Fruit fly (Drosophila melanogaster) whole organism, embryonic: ENCODE measurements around the gene CG6901.

ENCODE experiments used
- Awh ChIP-seq: fragments of 200-800 bp; sonication (Bioruptor generic); IDR thresholded peaks from 2 replicates; pipeline ENCODE4, ENCODE4 v1.3.6; 2022; ENCODE audit warnings: missing biosample characterization, missing genetic modification characterization
- CG10147 ChIP-seq: fragments of 200-800 bp; sonication (Bioruptor generic); optimal IDR thresholded peaks from 2 replicates; lab custom pipeline; 2019; ENCODE audit warnings: missing biosample characterization, mild to moderate bottlenecking, missing genetic modification characterization, moderate library complexity
- CG11093 ChIP-seq: fragments of 200-800 bp; sonication (Bioruptor generic); IDR thresholded peaks from 3 replicates; pipeline ENCODE4 v1.3.6; 2022; ENCODE audit warnings: missing biosample characterization, missing genetic modification characterization
- CG11696 ChIP-seq: fragments of 200-800 bp; sonication (Bioruptor generic); IDR thresholded peaks from 2 replicates; pipeline ENCODE4 v1.3.6; 2022; ENCODE audit warnings: missing biosample characterization, missing genetic modification characterization
- CG12391 ChIP-seq: fragments of 200-800 bp; sonication (Bioruptor generic); optimal IDR thresholded peaks from 3 replicates; lab custom pipeline; 2018; ENCODE audit warnings: missing biosample characterization, mild to moderate bottlenecking, missing genetic modification characterization, moderate library complexity
- CG13123 ChIP-seq: fragments of 200-800 bp; sonication (Bioruptor generic); optimal IDR thresholded peaks from 2 replicates; lab custom pipeline; 2016; ENCODE audit warnings: missing biosample characterization, missing genetic modification characterization
- CG13296 ChIP-seq: fragments of 200-800 bp; sonication (Bioruptor generic); optimal IDR thresholded peaks from 3 replicates; lab custom pipeline; 2018; ENCODE audit warnings: missing biosample characterization, mild to moderate bottlenecking, missing genetic modification characterization
- CG13775 ChIP-seq: fragments of 200-800 bp; sonication (Bioruptor generic); optimal IDR thresholded peaks from 3 replicates; lab custom pipeline; 2017; ENCODE audit warnings: missing biosample characterization, mild to moderate bottlenecking, missing genetic modification characterization
- CG15514 ChIP-seq: fragments of 200-800 bp; sonication (Bioruptor generic); optimal IDR thresholded peaks from 3 replicates; lab custom pipeline; 2017; ENCODE audit warnings: missing biosample characterization, missing genetic modification characterization, mild to moderate bottlenecking, moderate library complexity, missing genetic modification reagents
- CG17328 ChIP-seq: fragments of 200-800 bp; sonication (Bioruptor generic); IDR thresholded peaks from 2 replicates; pipeline ENCODE4 v1.3.6; 2022; ENCODE audit warnings: missing biosample characterization, missing genetic modification characterization
- CG17385 ChIP-seq: fragments of 200-800 bp; sonication (Bioruptor generic); optimal IDR thresholded peaks from 3 replicates; lab custom pipeline; 2018; ENCODE audit warnings: missing biosample characterization, mild to moderate bottlenecking, missing genetic modification characterization
- CG17829 ChIP-seq: fragments of 200-800 bp; optimal IDR thresholded peaks from 2 replicates; lab custom pipeline; 2019; ENCODE audit warnings: missing biosample characterization, mild to moderate bottlenecking, missing genetic modification characterization, moderate library complexity
- CG18262 ChIP-seq: fragments of 200-800 bp; optimal IDR thresholded peaks from 3 replicates; lab custom pipeline; 2019; ENCODE audit warnings: missing biosample characterization, mild to moderate bottlenecking, missing genetic modification characterization, moderate library complexity
- CG2116 ChIP-seq: fragments of 200-800 bp; sonication (Bioruptor generic); optimal IDR thresholded peaks from 3 replicates; lab custom pipeline; 2018; ENCODE audit warnings: missing biosample characterization, mild to moderate bottlenecking, missing genetic modification characterization
- CG4424 ChIP-seq: fragments of 200-800 bp; sonication (Bioruptor generic); optimal IDR thresholded peaks from 3 replicates; lab custom pipeline; 2016; ENCODE audit warnings: missing biosample characterization, missing genetic modification characterization
- CG6175 ChIP-seq: fragments of 200-800 bp; sonication (Bioruptor generic); IDR thresholded peaks from 3 replicates; pipeline ENCODE4 v1.3.6; 2022; ENCODE audit warnings: missing biosample characterization, missing genetic modification characterization
- CG7839 ChIP-seq: fragments of 200-800 bp; sonication (Bioruptor generic); optimal IDR thresholded peaks from 3 replicates; lab custom pipeline; 2018; ENCODE audit warnings: missing biosample characterization, mild to moderate bottlenecking, missing genetic modification characterization, moderate library complexity
- CHES-1-like ChIP-seq: fragments of 200-800 bp; sonication (Bioruptor generic); optimal IDR thresholded peaks from 2 replicates; lab custom pipeline; 2016; ENCODE audit warnings: missing biosample characterization, missing genetic modification characterization
- Drgx ChIP-seq: fragments of 200-800 bp; sonication (Bioruptor generic); IDR thresholded peaks from 2 replicates; pipeline ENCODE4 v1.3.6; 2022; ENCODE audit warnings: missing biosample characterization, missing genetic modification characterization
- E2f2 ChIP-seq: fragments of 200-800 bp; sonication (Bioruptor generic); IDR thresholded peaks from 2 replicates; pipeline ENCODE4 v1.3.6; 2022; ENCODE audit warnings: missing biosample characterization, missing genetic modification characterization
- Ets65A ChIP-seq: fragments of 200-800 bp; sonication (Bioruptor generic); peaks from one replicate; lab custom pipeline; 2016; ENCODE audit warnings: missing biosample characterization, missing genetic modification characterization
- Meics ChIP-seq: fragments of 200-800 bp; sonication (Bioruptor generic); optimal IDR thresholded peaks from 2 replicates; lab custom pipeline; 2017; ENCODE audit warnings: missing biosample characterization, mild to moderate bottlenecking, missing genetic modification characterization
- Myb ChIP-seq: fragments of 200-800 bp; sonication (Bioruptor generic); optimal IDR thresholded peaks from 2 replicates; lab custom pipeline; 2016; ENCODE audit warnings: missing biosample characterization, missing genetic modification characterization
- Nf-YB ChIP-seq: fragments of 200-800 bp; sonication (Bioruptor generic); optimal IDR thresholded peaks from 3 replicates; lab custom pipeline; 2019; ENCODE audit warnings: missing biosample characterization, mild to moderate bottlenecking, missing genetic modification characterization, moderate library complexity
- Oli ChIP-seq: fragments of 200-800 bp; sonication (Bioruptor generic); optimal IDR thresholded peaks from 2 replicates; lab custom pipeline; 2018; ENCODE audit warnings: missing biosample characterization, mild to moderate bottlenecking, missing genetic modification characterization, moderate library complexity
- Pdp1 ChIP-seq, 2 experiments: fragments of 200-800 bp; sonication (Bioruptor generic); optimal IDR thresholded peaks; 3 replicates each; lab custom pipeline; 2016; ENCODE audit warnings: missing biosample characterization in 2 of 2, missing genetic modification characterization in 2 of 2, mild to moderate bottlenecking in 1 of 2, moderate library complexity in 1 of 2
- Sry-δ ChIP-seq: fragments of 200-800 bp; sonication (Bioruptor generic); optimal IDR thresholded peaks from 2 replicates; lab custom pipeline; 2016; ENCODE audit warnings: missing biosample characterization, missing genetic modification characterization
- Xbp1 ChIP-seq: fragments of 200-800 bp; sonication (Bioruptor generic); optimal IDR thresholded peaks from 3 replicates; lab custom pipeline; 2016; ENCODE audit warnings: missing biosample characterization, mild to moderate bottlenecking, missing genetic modification characterization
- abd-A ChIP-seq: fragments of 200-800 bp; sonication (Bioruptor generic); optimal IDR thresholded peaks from 3 replicates; lab custom pipeline; 2019; ENCODE audit warnings: missing biosample characterization, mild to moderate bottlenecking, missing genetic modification characterization, moderate library complexity
- ase ChIP-seq: fragments of 200-800 bp; sonication (Bioruptor generic); IDR thresholded peaks from 3 replicates; pipeline ENCODE4 v1.3.6; 2022; ENCODE audit warnings: missing biosample characterization, missing genetic modification characterization
- bigmax ChIP-seq: fragments of 200-800 bp; sonication (Bioruptor generic); optimal IDR thresholded peaks from 2 replicates; lab custom pipeline; 2018; ENCODE audit warnings: missing biosample characterization, mild to moderate bottlenecking, missing genetic modification characterization
- chif ChIP-seq, 2 experiments: fragments of 200-800 bp; sonication (Bioruptor generic); optimal IDR thresholded peaks; 3 replicates each; lab custom pipeline; 2016; ENCODE audit warnings: missing biosample characterization in 2 of 2, missing genetic modification characterization in 2 of 2
- dpn ChIP-seq, 2 experiments: fragments of 200-800 bp; sonication (Bioruptor generic); optimal IDR thresholded peaks; 3 replicates each; lab custom pipeline; 2016; ENCODE audit warnings: missing biosample characterization in 2 of 2, missing genetic modification characterization in 2 of 2
- ewg ChIP-seq: fragments of 200-800 bp; sonication (Bioruptor generic); optimal IDR thresholded peaks from 3 replicates; lab custom pipeline; 2017; ENCODE audit warnings: mild to moderate bottlenecking, missing biosample characterization, missing genetic modification reagents, missing genetic modification characterization
- ftz-f1 ChIP-seq: fragments of 200-800 bp; sonication (Bioruptor generic); optimal IDR thresholded peaks from 2 replicates; lab custom pipeline; 2016; ENCODE audit warnings: missing biosample characterization, missing genetic modification characterization
- grn ChIP-seq: fragments of 200-800 bp; sonication (Bioruptor generic); optimal IDR thresholded peaks from 3 replicates; lab custom pipeline; 2017; ENCODE audit warnings: missing biosample characterization, missing genetic modification characterization
- insv ChIP-seq, 2 experiments: fragments of 200-800 bp; sonication (Bioruptor generic); optimal IDR thresholded peaks; 3 replicates each; lab custom pipeline; 2016 to 2018; ENCODE audit warnings: missing biosample characterization in 2 of 2, missing genetic modification characterization in 2 of 2
- lilli ChIP-seq: fragments of 200-800 bp; sonication (Bioruptor generic); optimal IDR thresholded peaks from 3 replicates; lab custom pipeline; 2016; ENCODE audit warnings: missing biosample characterization, missing genetic modification characterization
- maf-S ChIP-seq: fragments of 200-800 bp; sonication (Bioruptor generic); optimal IDR thresholded peaks from 2 replicates; lab custom pipeline; 2016; ENCODE audit warnings: missing biosample characterization, missing genetic modification characterization
- mam ChIP-seq: fragments of 200-800 bp; sonication (Bioruptor generic); optimal IDR thresholded peaks from 3 replicates; lab custom pipeline; 2016; ENCODE audit warnings: missing biosample characterization, missing genetic modification characterization
- nom ChIP-seq: fragments of 200-800 bp; sonication (Bioruptor generic); optimal IDR thresholded peaks from 2 replicates; lab custom pipeline; 2017; ENCODE audit warnings: missing biosample characterization, missing genetic modification characterization, mild to moderate bottlenecking, moderate library complexity, missing genetic modification reagents
- pan ChIP-seq, 4 experiments: fragments of >200 bp in 3 of 4; fragments of 200-800 bp in 1 of 4; sonication (Bioruptor generic) in 1 of 4; optimal IDR thresholded peaks in 3 of 4; IDR thresholded peaks in 1 of 4; 2 replicates each; pipeline versions ENCODE4 v1.3.6 to Lab custom; 2017 to 2022; ENCODE audit warnings: missing biosample characterization in 2 of 4, missing genetic modification characterization in 2 of 4, mixed read lengths in 1 of 4
- phol ChIP-seq: fragments of 200-800 bp; sonication (Bioruptor generic); optimal IDR thresholded peaks from 3 replicates; lab custom pipeline; 2018; ENCODE audit warnings: missing biosample characterization, mild to moderate bottlenecking, missing genetic modification characterization, moderate library complexity
- pros ChIP-seq: fragments of 200-800 bp; sonication (Bioruptor generic); optimal IDR thresholded peaks from 3 replicates; lab custom pipeline; 2019; ENCODE audit warnings: missing biosample characterization, mild to moderate bottlenecking, missing genetic modification characterization, moderate library complexity
- row ChIP-seq: fragments of 200-800 bp; sonication (Bioruptor generic); IDR thresholded peaks from 3 replicates; pipeline ENCODE4 v1.3.6; 2022; ENCODE audit warnings: missing biosample characterization, missing genetic modification characterization
- slbo ChIP-seq: fragments of 200-800 bp; sonication (Bioruptor generic); IDR thresholded peaks from 2 replicates; pipeline ENCODE4 v1.3.6; 2022; ENCODE audit warnings: missing biosample characterization, missing genetic modification characterization
- so ChIP-seq: fragments of 200-800 bp; sonication (Bioruptor generic); IDR thresholded peaks from 3 replicates; pipeline ENCODE4 v1.3.6; 2022; ENCODE audit warnings: missing biosample characterization, missing genetic modification characterization
- toy ChIP-seq: fragments of 200-800 bp; sonication (Bioruptor generic); IDR thresholded peaks from 2 replicates; pipeline ENCODE4 v1.3.6; 2022; ENCODE audit warnings: missing biosample characterization, missing genetic modification characterization

Gene CG6901

DNA sequence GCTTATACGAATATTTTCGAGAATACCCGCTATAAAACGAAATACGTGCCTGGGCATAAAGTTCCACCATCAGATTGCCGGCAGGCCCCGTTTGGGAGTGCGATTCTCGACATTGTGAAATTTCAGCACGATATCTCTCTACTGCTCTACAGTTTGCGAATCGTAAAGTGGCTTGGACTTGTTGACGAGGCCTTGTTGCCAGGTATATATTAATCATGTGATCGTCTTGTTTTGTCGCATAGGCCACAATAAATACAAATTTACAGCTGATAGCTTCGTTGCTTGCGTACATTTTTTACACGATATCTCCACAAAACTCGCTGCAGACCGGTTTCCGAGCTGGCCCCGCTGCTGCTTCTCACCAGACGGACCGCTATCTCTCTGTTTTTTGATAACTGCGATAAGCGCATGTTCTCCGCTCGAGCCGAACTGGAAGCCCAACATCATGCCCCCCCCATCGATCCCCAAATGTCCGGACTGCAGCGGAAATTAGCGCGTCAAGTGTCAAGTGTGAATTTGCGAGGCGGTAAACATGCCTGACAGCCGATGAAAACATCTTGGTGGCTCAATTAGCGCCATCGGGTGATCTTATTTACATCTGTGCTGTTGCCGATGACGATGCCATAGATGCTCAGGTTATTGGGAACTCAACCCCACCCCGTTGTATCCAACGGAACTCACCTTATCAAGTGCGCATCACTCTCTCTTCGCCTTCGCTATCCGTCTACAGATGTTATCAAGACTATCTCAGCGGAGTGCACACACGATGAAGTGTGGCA is 13.7 kb upstream of the CG6901 start (continued):
- TF ChIP-seq phol (peak; percentile 15), Nf-YB (GFP tag; lab: Kevin White, UChicago) (no peak), CHES-1-like (GFP tag; lab: Kevin White, UChicago) (peak; percentile 27), CG2116 (GFP tag; lab: Kevin White, UChicago) (no peak), CG17328 (GFP tag; lab: Robert Waterston, UW) (peak; percentile 51; the same call in 1 of the 2 replicates), CG18262 (tag; lab: Kevin White, UChicago) (peak; percentile 25), CG17829 (no peak), CG4424 (GFP tag; lab: Kevin White, UChicago) (peak; percentile 0), chif (GFP tag; optimal IDR thresholded peaks at IDR 0.05; lab: Kevin White, UChicago) (peak in 1 of 2 experiments; percentile 11), ewg (no peak), CG13296 (GFP tag; lab: Kevin White, UChicago) (peak; percentile 10), CG17385 (GFP tag; lab: Kevin White, UChicago) (peak; percentile 15), ftz-f1 (GFP tag; lab: Kevin White, UChicago) (no peak), CG11696 (0 out of 2 replicates have a peak, but pooled peaks have one; percentile 31), lilli (GFP tag; lab: Kevin White, UChicago) (peak; percentile 30), Awh (GFP tag; lab: Robert Waterston, UW) (0 out of 2 replicates have a peak, but pooled peaks have one; percentile 43), CG7839 (tag; lab: Kevin White, UChicago) (peak; percentile 35), Myb (peak; percentile 2), CG6175 (GFP tag; lab: Robert Waterston, UW) (peak; percentile 35; the same call in 1 of the 3 replicates), E2f2 (GFP tag; lab: Robert Waterston, UW) (peak; percentile 24; the same call in 1 of the 2 replicates), pan (optimal IDR thresholded peaks at IDR 0.05; lab: Kevin White, UChicago) (no peak), pan (GFP tag; optimal IDR thresholded peaks at IDR 0.05 in 1 of 2, IDR thresholded peaks at IDR 0.05 in 1 of 2) (peak in 1 of 2 experiments; percentile 38), Meics (GFP tag; lab: Kevin White, UChicago) (peak; percentile 47), row (GFP tag; lab: Robert Waterston, UW) (peak; percentile 67), Sry-δ (GFP tag; lab: Kevin White, UChicago) (peak; percentile 12), CG10147 (GFP tag; lab: Kevin White, UChicago) (no peak), abd-A (tag; lab: Kevin White, UChicago) (no peak), ase (0 out of 3 replicates have a peak, but pooled peaks have one; percentile 24), CG15514 (GFP tag; lab: Kevin White, UChicago) (peak; percentile 27), dpn (GFP tag; optimal IDR thresholded peaks at IDR 0.05; lab: Kevin White, UChicago) (peak in 1 of 2 experiments; percentile 36), pros (GFP tag; lab: Kevin White, UChicago) (peak; percentile 20), Ets65A (GFP tag; lab: Kevin White, UChicago) (peak; percentile 91), maf-S (GFP tag; lab: Kevin White, UChicago) (peak; percentile 37), CG12391 (tag; lab: Kevin White, UChicago) (peak; percentile 46), mam (GFP tag; lab: Kevin White, UChicago) (peak; percentile 23), nom (GFP tag; lab: Kevin White, UChicago) (peak; percentile 34), bigmax (GFP tag; lab: Kevin White, UChicago) (no peak), Pdp1 (GFP tag; optimal IDR thresholded peaks at IDR 0.05; lab: Kevin White, UChicago) (peak; percentile 2 to 34), slbo (GFP tag; lab: Robert Waterston, UW) (peak; percentile 62), Drgx (GFP tag; lab: Robert Waterston, UW) (peak; percentile 56; the same call in 1 of the 2 replicates), CG13775 (GFP tag; lab: Kevin White, UChicago) (peak; percentile 2), grn (GFP tag; lab: Kevin White, UChicago) (peak; percentile 70), so (GFP tag; lab: Robert Waterston, UW) (peak; percentile 61; the same call in 1 of the 3 replicates), Oli (tag; lab: Kevin White, UChicago) (peak; percentile 14), toy (GFP tag; lab: Robert Waterston, UW) (no peak), CG11093 (GFP tag; lab: Robert Waterston, UW) (no peak), CG13123 (GFP tag; lab: Kevin White, UChicago) (no peak), insv (GFP tag; optimal IDR thresholded peaks at IDR 0.05; lab: Kevin White, UChicago) (no peak), Xbp1 (GFP tag; lab: Kevin White, UChicago) (peak; percentile 33)
